Fruit fly (Drosophila melanogaster): ENCODE data around the gene AIF.

The AIF gene

DNA sequence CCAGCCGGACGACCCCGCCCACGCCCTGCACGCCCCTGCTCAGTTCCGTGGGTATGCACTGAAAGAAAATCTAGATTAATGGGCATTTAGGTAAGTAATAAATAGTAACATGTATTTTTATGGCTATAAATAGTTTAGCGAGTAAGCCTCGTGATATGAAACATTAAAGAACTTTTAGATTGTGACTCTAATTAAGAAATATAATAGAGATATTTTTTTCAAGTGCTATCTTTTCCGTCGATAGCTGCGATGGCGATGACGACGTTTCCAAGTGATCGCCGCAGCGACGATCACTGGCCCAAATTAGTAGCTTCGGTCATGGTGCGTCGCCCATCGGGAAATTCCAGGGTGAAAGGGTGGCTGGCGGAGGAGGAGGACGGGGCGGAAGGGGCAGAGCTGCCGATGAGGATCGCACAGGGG is 28.6 kb downstream of the AIF start (continued):
- TF ChIP-seq yki (optimal IDR thresholded peaks at IDR 0.05) (no peak), ro (GFP tag; IDR thresholded peaks at IDR 0.05) (peak; percentile 62; the same call in 1 of the 2 replicates), CG6254 (GFP tag; optimal IDR thresholded peaks at IDR 0.05) (peak; percentile 84), ewg (GFP tag; optimal IDR thresholded peaks at IDR 0.05) (peak; percentile 85), NC2α (GFP tag; optimal IDR thresholded peaks at IDR 0.05) (peak; percentile 50), Chrac-16 (GFP tag; optimal IDR thresholded peaks at IDR 0.05) (peak; percentile 83), jumu (GFP tag; optimal IDR thresholded peaks at IDR 0.05) (peak; percentile 75), C15 (GFP tag; IDR thresholded peaks at IDR 0.05) (0 out of 3 replicates have a peak, but pooled peaks have one; percentile 59), Trl (optimal IDR thresholded peaks at IDR 0.05) (no peak), Trl (GFP tag; optimal IDR thresholded peaks at IDR 0.05) (peak; percentile 75), Rx (GFP tag; IDR thresholded peaks at IDR 0.05) (peak; percentile 86), MESR4 (GFP tag; optimal IDR thresholded peaks at IDR 0.05) (peak; percentile 43), CG10321 (GFP tag; IDR thresholded peaks at IDR 0.05) (peak; percentile 42; the same call in 1 of the 2 replicates), mirr (GFP tag; optimal IDR thresholded peaks at IDR 0.05) (no peak), CG6683 (GFP tag; optimal IDR thresholded peaks at IDR 0.05) (peak; percentile 60), CG9876 (GFP tag; optimal IDR thresholded peaks at IDR 0.05) (peak; percentile 34), CG11696 (GFP tag; IDR thresholded peaks at IDR 0.05) (peak; percentile 85), CG10431 (GFP tag; optimal IDR thresholded peaks at IDR 0.05) (peak; percentile 69), D19B (GFP tag; optimal IDR thresholded peaks at IDR 0.05) (peak; percentile 21), CG10565 (GFP tag; optimal IDR thresholded peaks at IDR 0.05) (peak; percentile 42), ken (GFP tag; IDR thresholded peaks at IDR 0.05) (peak; percentile 91), lbe (GFP tag; optimal IDR thresholded peaks at IDR 0.05) (peak; percentile 49), HLH4C (GFP tag; IDR thresholded peaks at IDR 0.05; ENCODE audit: partially characterized antibody) (no peak), lov (optimal IDR thresholded peaks at IDR 0.05) (no peak), lov (GFP tag; IDR thresholded peaks at IDR 0.05) (peak; percentile 89), chif (GFP tag; optimal IDR thresholded peaks at IDR 0.05) (peak; percentile 79 to 83), CG7839 (tag; optimal IDR thresholded peaks at IDR 0.05) (peak; percentile 93), otp (GFP tag; IDR thresholded peaks at IDR 0.05) (peak; percentile 92), CG6813 (GFP tag; optimal IDR thresholded peaks at IDR 0.05) (peak; percentile 87), H2.0 (GFP tag; IDR thresholded peaks at IDR 0.05) (peak; percentile 87), caup (GFP tag; optimal IDR thresholded peaks at IDR 0.05; ENCODE audit: severe bottlenecking) (peak; percentile 80), Lhr (GFP tag; optimal IDR thresholded peaks at IDR 0.05) (peak; percentile 83), CG13296 (GFP tag; optimal IDR thresholded peaks at IDR 0.05) (peak; percentile 72), CG4360 (GFP tag; IDR thresholded peaks at IDR 0.05) (peak; percentile 59), CG12155 (GFP tag; optimal IDR thresholded peaks at IDR 0.05) (peak; percentile 67), CG2889 (GFP tag; IDR thresholded peaks at IDR 0.05) (peak; percentile 72; the same call in 2 of the 3 replicates), Six4 (GFP tag; optimal IDR thresholded peaks at IDR 0.05) (peak; percentile 92), ac (GFP tag; optimal IDR thresholded peaks at IDR 0.05) (peak; percentile 78), CG12071 (GFP tag; optimal IDR thresholded peaks at IDR 0.05) (peak; percentile 88), tio (GFP tag; optimal IDR thresholded peaks at IDR 0.05) (peak; percentile 63), CG10654 (GFP tag; optimal IDR thresholded peaks at IDR 0.05) (peak; percentile 83), Dbx (GFP tag; IDR thresholded peaks at IDR 0.05) (peak; percentile 84), dpn (GFP tag; optimal IDR thresholded peaks at IDR 0.05) (peak; percentile 66 to 80), Taf1 (GFP tag; IDR thresholded peaks at IDR 0.05) (peak; percentile 44; the same call in 1 of the 2 replicates), CG11560 (tag; IDR thresholded peaks at IDR 0.05) (peak; percentile 59; the same call in 2 of the 3 replicates), CG8765 (GFP tag; IDR thresholded peaks at IDR 0.05) (peak; percentile 77), sim (GFP tag; IDR thresholded peaks at IDR 0.05) (peak; percentile 76), Vsx1 (GFP tag; optimal IDR thresholded peaks at IDR 0.05) (peak; percentile 80), cwo (GFP tag; optimal IDR thresholded peaks at IDR 0.05) (peak; percentile 82), mam (GFP tag; optimal IDR thresholded peaks at IDR 0.05) (peak; percentile 61), Meics (GFP tag; optimal IDR thresholded peaks at IDR 0.05) (peak; percentile 79), Dip3 (GFP tag; optimal IDR thresholded peaks at IDR 0.05) (peak; percentile 66)
